Worm (Caenorhabditis elegans) whole organism, L4/young adult: ENCODE results near the gene ZK616.8.

Experiments used
- W03F9.2 ChIP-seq: fragments of 150-350 bp; optimal IDR thresholded peaks from 2 replicates; lab custom pipeline; 2014; ENCODE audit warnings: missing biosample characterization, missing genetic modification characterization
- dao-5 ChIP-seq: sonication (generic microtip); optimal IDR thresholded peaks from 2 replicates; lab custom pipeline; 2016; ENCODE audit warnings: missing genotype, missing genetic modification characterization, moderate library complexity, missing compliant biosample characterization

- TF ChIP-seq dao-5 (tag; lab: Kevin White, UChicago): no peak
- TF ChIP-seq W03F9.2 (tag; lab: Kevin White, UChicago): no peak
Observed at ce11 chrIV:5374946-5375345, 37.0 kb downstream of the ZK616.8 start.
